Fruit fly (Drosophila melanogaster) whole organism, pupa: Measurements from ENCODE around the gene CG11980.

ENCODE experiments used
- CG10348 ChIP-seq: fragments of 200-800 bp; sonication (Bioruptor generic); IDR thresholded peaks from 2 replicates; pipeline ENCODE4 v1.3.6; 2022; ENCODE audit warnings: missing biosample characterization, missing genetic modification characterization
- CG14655 ChIP-seq: fragments of 200-800 bp; sonication (Bioruptor generic); optimal IDR thresholded peaks from 3 replicates; lab custom pipeline; 2017; ENCODE audit warnings: mild to moderate bottlenecking, missing biosample characterization, missing genetic modification reagents, missing genetic modification characterization
- D1 ChIP-seq: fragments of 200-800 bp; sonication (Bioruptor generic); optimal IDR thresholded peaks from 2 replicates; lab custom pipeline; 2018; ENCODE audit warnings: missing biosample characterization, mild to moderate bottlenecking, missing genetic modification characterization, moderate library complexity
- EcR ChIP-seq: fragments of 200-800 bp; sonication (Bioruptor generic); optimal IDR thresholded peaks from 3 replicates; lab custom pipeline; 2019; ENCODE audit warnings: missing biosample characterization, missing genetic modification characterization, mild to moderate bottlenecking, moderate library complexity, missing genetic modification reagents
- Ets98B ChIP-seq: fragments of 200-800 bp; sonication (Bioruptor generic); IDR thresholded peaks from 2 replicates; pipeline ENCODE4 v1.3.6; 2022; ENCODE audit warnings: missing biosample characterization, missing genetic modification characterization
- Pif1B ChIP-seq: fragments of 200-800 bp; sonication (Bioruptor generic); optimal IDR thresholded peaks from 3 replicates; lab custom pipeline; 2016; ENCODE audit warnings: missing biosample characterization, missing genetic modification characterization
- Snoo ChIP-seq: fragments of 200-800 bp; sonication (Bioruptor generic); optimal IDR thresholded peaks from 3 replicates; lab custom pipeline; 2017; ENCODE audit warnings: missing biosample characterization, mild to moderate bottlenecking, missing genetic modification characterization, inconsistent platforms
- fd96Ca ChIP-seq: fragments of 200-800 bp; sonication (Bioruptor generic); IDR thresholded peaks from 3 replicates; pipeline ENCODE4 v1.3.6; 2022; ENCODE audit warnings: missing biosample characterization, missing genetic modification characterization

DNA sequence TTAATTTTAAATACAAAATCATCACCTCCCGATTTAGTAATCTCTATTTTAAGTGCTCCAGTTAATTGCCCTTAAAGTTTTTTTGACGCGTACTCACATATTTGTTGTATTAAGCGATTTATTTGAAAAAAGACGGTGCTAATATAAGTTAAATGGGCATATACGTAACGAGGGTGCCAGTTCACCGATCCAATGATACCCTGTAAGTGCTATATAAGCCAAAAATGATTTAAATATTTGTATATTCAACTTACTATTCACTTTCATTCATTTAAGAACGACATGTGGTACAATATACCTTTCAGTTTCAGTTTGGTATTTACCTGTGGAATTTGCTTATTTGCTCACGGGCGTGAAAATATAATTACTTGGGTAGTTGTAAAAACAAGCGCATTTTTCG, 1.3 kb upstream of the CG11980 start:
- TF ChIP-seq EcR (GFP tag; lab: Kevin White, UChicago) (no peak), Pif1B (GFP tag; lab: Kevin White, UChicago) (no peak), CG14655 (no peak), fd96Ca (GFP tag; lab: Robert Waterston, UW) (no peak), Snoo (no peak), CG10348 (GFP tag; lab: Robert Waterston, UW) (no peak), Ets98B (GFP tag; lab: Robert Waterston, UW) (no peak), D1 (tag; lab: Kevin White, UChicago) (no peak)
